Worm (Caenorhabditis elegans) whole organism, midembryonic: ENCODE results near the gene K02D10.8.

Experiments used
- T22C8.4 ChIP-seq: fragments of 200-800 bp; sonication (Bioruptor generic); IDR thresholded peaks from 2 replicates; pipeline ENCODE4 v1.3.6; 2022; ENCODE audit warnings: missing genetic modification characterization, missing compliant biosample characterization
- cog-1 ChIP-seq: sonication (generic microtip); optimal IDR thresholded peaks from 2 replicates; lab custom pipeline; 2016; ENCODE audit warnings: missing genetic modification characterization, missing compliant biosample characterization
- flt-1 ChIP-seq: fragments of 200-800 bp; sonication (Bioruptor generic); IDR thresholded peaks from 2 replicates; pipeline ENCODE4 v1.3.6; 2022; ENCODE audit warnings: missing genetic modification characterization, missing compliant biosample characterization
- klf-2 ChIP-seq: fragments of 200-800 bp; sonication (Bioruptor generic); conservative IDR thresholded peaks from 2 replicates; pipeline ENCODE4 v1.3.6; 2022; ENCODE audit warnings: missing genetic modification reagents, missing genetic modification characterization, missing compliant biosample characterization
- med-1 ChIP-seq: sonication (generic microtip); optimal IDR thresholded peaks from 2 replicates; lab custom pipeline; 2017; ENCODE audit warnings: missing genetic modification characterization, mild to moderate bottlenecking, missing compliant biosample characterization, antibody characterized with exemption, missing genetic modification reagents; ENCODE audit not compliant: insufficient read depth
- ref-1 ChIP-seq: fragments of 200-800 bp; sonication (Bioruptor generic); conservative IDR thresholded peaks from 2 replicates; pipeline ENCODE4 v1.3.6; 2022; ENCODE audit warnings: missing genetic modification reagents, missing genetic modification characterization, missing compliant biosample characterization
- tab-1 ChIP-seq: fragments of 200-800 bp; sonication (Bioruptor generic); IDR thresholded peaks from 2 replicates; pipeline ENCODE4 v1.3.6; 2022; ENCODE audit warnings: missing genetic modification characterization, missing compliant biosample characterization
- ztf-23 ChIP-seq: fragments of 200-800 bp; sonication (Bioruptor generic); IDR thresholded peaks from 2 replicates; pipeline ENCODE4 v1.3.6; 2022; ENCODE audit warnings: missing genetic modification reagents, missing genetic modification characterization, missing compliant biosample characterization
- ztf-29 ChIP-seq: fragments of 200-800 bp; sonication (Bioruptor generic); IDR thresholded peaks from 2 replicates; pipeline ENCODE4 v1.3.6; 2022; ENCODE audit warnings: missing genetic modification reagents, missing genetic modification characterization, missing compliant biosample characterization

The K02D10.8 gene

ce11 chrIII:8780473-8780872 is 5.7 kb upstream of the K02D10.8 start:
- TF ChIP-seq flt-1 = no peak

- TF ChIP-seq flt-1 = no peak
- TF ChIP-seq tab-1 = no peak
- no peak for TF ChIP-seq cog-1 (tag; lab: Kevin White, UChicago)
- no peak for TF ChIP-seq T22C8.4 (GFP tag; lab: Robert Waterston, UW)
- TF ChIP-seq ref-1 = no peak
- no peak for TF ChIP-seq ztf-23
- no peak for TF ChIP-seq ztf-29
- TF ChIP-seq klf-2 (GFP tag; lab: Robert Waterston, UW) = no peak
- TF ChIP-seq med-1 (GFP tag; lab: Kevin White, UChicago) = no peak
These were observed 4.1 kb upstream of the K02D10.8 start for ce11 chrIII:8782080-8782479.

ce11 chrIII:8782744-8783143 is 3.4 kb upstream of the K02D10.8 start:
- no peak for TF ChIP-seq cog-1 (tag; lab: Kevin White, UChicago)
- TF ChIP-seq ref-1 = no peak
- TF ChIP-seq med-1 (GFP tag; lab: Kevin White, UChicago) = no peak
- no peak for TF ChIP-seq T22C8.4 (GFP tag; lab: Robert Waterston, UW)
- no peak for TF ChIP-seq ztf-23
- no peak for TF ChIP-seq ztf-29
- TF ChIP-seq klf-2 (GFP tag; lab: Robert Waterston, UW) = no peak

ce11 chrIII:8784500-8784899 is 1.7 kb upstream of the K02D10.8 start:
- TF ChIP-seq ref-1 (no peak), med-1 (GFP tag; lab: Kevin White, UChicago) (no peak), ztf-29 (no peak), cog-1 (tag; lab: Kevin White, UChicago) (no peak), flt-1 (no peak), ztf-23 (no peak), tab-1 (no peak), klf-2 (GFP tag; lab: Robert Waterston, UW) (no peak), T22C8.4 (GFP tag; lab: Robert Waterston, UW) (no peak)

- no peak for TF ChIP-seq ztf-29
- TF ChIP-seq klf-2 (GFP tag; lab: Robert Waterston, UW) = no peak
- TF ChIP-seq ztf-23 = no peak
- no peak for TF ChIP-seq ref-1
- TF ChIP-seq tab-1 = no peak
- no peak for TF ChIP-seq T22C8.4 (GFP tag; lab: Robert Waterston, UW)
- TF ChIP-seq flt-1 = no peak
- TF ChIP-seq cog-1 (tag; lab: Kevin White, UChicago) = no peak
- TF ChIP-seq med-1 (GFP tag; lab: Kevin White, UChicago) = no peak
These were observed 751 bp upstream of the K02D10.8 start for ce11 chrIII:8785426-8785825.

- TF ChIP-seq klf-2 (GFP tag; lab: Robert Waterston, UW) = no peak
- TF ChIP-seq med-1 (GFP tag; lab: Kevin White, UChicago) = no peak
- no peak for TF ChIP-seq ztf-29
- no peak for TF ChIP-seq cog-1 (tag; lab: Kevin White, UChicago)
- TF ChIP-seq ztf-23 = no peak
- no peak for TF ChIP-seq flt-1
- no peak for TF ChIP-seq ref-1
- TF ChIP-seq T22C8.4 (GFP tag; lab: Robert Waterston, UW) = no peak
- TF ChIP-seq tab-1 = no peak
These were observed 2.5 kb downstream of the K02D10.8 start for ce11 chrIII:8788690-8789089.

- TF ChIP-seq ztf-23 = no peak
- no peak for TF ChIP-seq flt-1
- no peak for TF ChIP-seq T22C8.4 (GFP tag; lab: Robert Waterston, UW)
- TF ChIP-seq ref-1 = no peak
- TF ChIP-seq cog-1 (tag; lab: Kevin White, UChicago) = no peak
- TF ChIP-seq med-1 (GFP tag; lab: Kevin White, UChicago) = no peak
- no peak for TF ChIP-seq ztf-29
- no peak for TF ChIP-seq klf-2 (GFP tag; lab: Robert Waterston, UW)
- TF ChIP-seq tab-1 = no peak
These were observed 5.1 kb downstream of the K02D10.8 start, which contains the start of the genes zfp-1 and F54F2.14 for ce11 chrIII:8791235-8791634. Gene zfp-1, plus strand, starts transcription at chrIII:8791535. Gene F54F2.14, plus strand, starts transcription at chrIII:8791546.

ce11 chrIII:8792251-8792650 is 6.1 kb downstream of the K02D10.8 start, which contains the start of gene ztf-1:
Gene ztf-1, minus strand, starts transcription at chrIII:8792351.
- TF ChIP-seq tab-1 = no peak
- no peak for TF ChIP-seq ztf-23
- TF ChIP-seq ztf-29 = no peak
- no peak for TF ChIP-seq klf-2 (GFP tag; lab: Robert Waterston, UW)
- no peak for TF ChIP-seq med-1 (GFP tag; lab: Kevin White, UChicago)
- no peak for TF ChIP-seq T22C8.4 (GFP tag; lab: Robert Waterston, UW)
- no peak for TF ChIP-seq flt-1
- TF ChIP-seq cog-1 (tag; lab: Kevin White, UChicago) = no peak
- no peak for TF ChIP-seq ref-1

- TF ChIP-seq ztf-23 (no peak), ref-1 (no peak), flt-1 (peak; percentile 67; the same call in 1 of the 2 replicates), ztf-29 (no peak), tab-1 (no peak), cog-1 (tag; lab: Kevin White, UChicago) (peak; percentile 23)
These were observed 8.6 kb downstream of the K02D10.8 start for ce11 chrIII:8794793-8795192.

ce11 chrIII:8795595-8796141 is 9.5 kb downstream of the K02D10.8 start:
- peak; percentile 68 for TF ChIP-seq T22C8.4 (GFP tag; lab: Robert Waterston, UW)
- peak; percentile 82 for TF ChIP-seq cog-1 (tag; lab: Kevin White, UChicago)
- no peak for TF ChIP-seq klf-2 (GFP tag; lab: Robert Waterston, UW)

ce11 chrIII:8797211-8797733 is 11.1 kb downstream of the K02D10.8 start:
- TF ChIP-seq T22C8.4 (GFP tag; lab: Robert Waterston, UW) = no peak
- 0 out of 2 replicates have a peak, but pooled peaks have one; percentile 16 for TF ChIP-seq flt-1
